Worm (Caenorhabditis elegans) whole organism, late embryonic: Measurements from ENCODE around the gene srz-56.

Experiments
- C38D4.7 ChIP-seq: fragments of 200-800 bp; sonication (Bioruptor generic); optimal IDR thresholded peaks from 2 replicates; lab custom pipeline; 2018; ENCODE audit warnings: mild to moderate bottlenecking, missing genetic modification characterization, moderate library complexity, missing compliant biosample characterization
- Y22D7AL.16 ChIP-seq: sonication (generic microtip); optimal IDR thresholded peaks from 2 replicates; lab custom pipeline; 2016; ENCODE audit warnings: missing genetic modification characterization, missing compliant biosample characterization
- ama-1 ChIP-seq: fragments of 150-350 bp; optimal IDR thresholded peaks from 2 replicates; lab custom pipeline; 2014
- ceh-30 ChIP-seq: fragments of 150-350 bp; optimal IDR thresholded peaks from 2 replicates; lab custom pipeline; 2014; ENCODE audit warnings: missing biosample characterization, missing genetic modification characterization
- ceh-34 ChIP-seq: sonication (generic microtip); optimal IDR thresholded peaks from 2 replicates; lab custom pipeline; 2016; ENCODE audit warnings: mild to moderate bottlenecking, missing genetic modification characterization, missing compliant biosample characterization
- ceh-9 ChIP-seq: sonication (generic microtip); optimal IDR thresholded peaks from 2 replicates; lab custom pipeline; 2016; ENCODE audit warnings: mild to moderate bottlenecking, missing genetic modification characterization, inconsistent platforms, missing compliant biosample characterization
- ets-4 ChIP-seq: sonication (generic microtip); optimal IDR thresholded peaks from 2 replicates; lab custom pipeline; 2016; ENCODE audit warnings: missing genetic modification characterization, missing compliant biosample characterization
- lin-11 ChIP-seq: fragments of 200-800 bp; sonication (Bioruptor generic); optimal IDR thresholded peaks from 2 replicates; lab custom pipeline; 2018; ENCODE audit warnings: mild to moderate bottlenecking, missing genetic modification characterization, missing compliant biosample characterization
- nhr-11 ChIP-seq: fragments of 150-350 bp; optimal IDR thresholded peaks from 2 replicates; lab custom pipeline; 2014; ENCODE audit warnings: missing biosample characterization, missing genetic modification characterization
- pag-3 ChIP-seq: sonication (generic microtip); optimal IDR thresholded peaks from 2 replicates; lab custom pipeline; 2016; ENCODE audit warnings: missing compliant biosample characterization, missing genetic modification characterization, borderline replicate concordance
- pax-1 ChIP-seq: fragments of 150-350 bp; optimal IDR thresholded peaks from 2 replicates; lab custom pipeline; 2014; ENCODE audit warnings: missing biosample characterization, missing genetic modification characterization
- pha-4 ChIP-seq: fragments of 150-350 bp; optimal IDR thresholded peaks from 2 replicates; lab custom pipeline; 2018; ENCODE audit warnings: missing biosample characterization, missing genetic modification reagents, missing genetic modification characterization
- pqm-1 ChIP-seq: sonication (generic microtip); optimal IDR thresholded peaks from 2 replicates; lab custom pipeline; 2016; ENCODE audit warnings: missing genetic modification characterization, missing compliant biosample characterization

DNA sequence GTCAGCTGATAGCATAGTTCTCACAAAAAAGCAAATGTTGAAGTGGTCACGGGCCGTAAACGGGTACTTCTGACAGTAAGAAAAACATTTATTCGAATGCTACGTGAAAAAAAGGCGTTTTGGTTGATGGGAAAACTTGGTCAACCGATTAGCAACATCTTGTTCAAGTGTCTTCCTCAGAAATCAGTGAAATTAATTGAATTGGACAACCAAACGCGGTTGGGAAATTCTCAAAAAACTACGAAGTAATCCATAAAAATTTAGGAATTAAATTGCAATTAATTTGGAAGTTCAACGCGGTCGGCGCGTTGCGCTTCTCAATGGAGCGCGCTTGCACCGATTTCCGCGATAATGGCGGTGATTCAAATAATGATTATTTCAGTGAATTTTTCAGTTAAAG, 18.8 kb downstream of the srz-56 start:
- TF ChIP-seq lin-11 (tag; lab: Kevin White, UChicago) = no peak
- no peak for TF ChIP-seq nhr-11 (tag; lab: Kevin White, UChicago)
- TF ChIP-seq C38D4.7 (GFP tag; lab: Kevin White, UChicago) = no peak
- no peak for TF ChIP-seq pqm-1 (tag; lab: Kevin White, UChicago)
- no peak for TF ChIP-seq ceh-34 (tag; lab: Kevin White, UChicago)
- no peak for TF ChIP-seq ceh-30 (tag; lab: Kevin White, UChicago)
- TF ChIP-seq ama-1 (lab: Kevin White, UChicago) = no peak
- no peak for TF ChIP-seq ets-4
- no peak for TF ChIP-seq ceh-9
- no peak for TF ChIP-seq pha-4 (tag; lab: Kevin White, UChicago)
- TF ChIP-seq pag-3 (tag; lab: Kevin White, UChicago) = no peak
- no peak for TF ChIP-seq pax-1 (tag; lab: Kevin White, UChicago)
- no peak for TF ChIP-seq Y22D7AL.16
